Worm (Caenorhabditis elegans) whole organism, mixed stage, embryonic: ENCODE results near the gene unc-103.

Experiments used
- bed-3 ChIP-seq: fragments of 200-800 bp; sonication (Bioruptor generic); optimal IDR thresholded peaks from 3 replicates; lab custom pipeline; 2018; ENCODE audit warnings: mild to moderate bottlenecking, missing genetic modification characterization, moderate library complexity, missing compliant biosample characterization
- blmp-1 ChIP-seq: fragments of 150-350 bp; optimal IDR thresholded peaks from 2 replicates; lab custom pipeline; 2014; ENCODE audit warnings: missing biosample characterization, missing genetic modification characterization
- ceh-83 ChIP-seq: fragments of 200-800 bp; sonication (Bioruptor generic); optimal IDR thresholded peaks from 2 replicates; lab custom pipeline; 2018; ENCODE audit warnings: mild to moderate bottlenecking, missing genetic modification characterization, missing compliant biosample characterization
- ces-1 ChIP-seq: fragments of 150-350 bp; optimal IDR thresholded peaks from 2 replicates; lab custom pipeline; 2014; ENCODE audit warnings: missing biosample characterization, missing genetic modification reagents, missing genetic modification characterization
- cnd-1 ChIP-seq: fragments of 200-800 bp; sonication (Bioruptor generic); optimal IDR thresholded peaks from 2 replicates; lab custom pipeline; 2018; ENCODE audit warnings: mild to moderate bottlenecking, missing genetic modification characterization, missing compliant biosample characterization
- drap-1 ChIP-seq: fragments of 200-800 bp; sonication (Bioruptor generic); optimal IDR thresholded peaks from 3 replicates; lab custom pipeline; 2018; ENCODE audit warnings: mild to moderate bottlenecking, missing genetic modification characterization, missing compliant biosample characterization
- flh-1 ChIP-seq: fragments of 200-800 bp; sonication (Bioruptor generic); optimal IDR thresholded peaks from 2 replicates; lab custom pipeline; 2018; ENCODE audit warnings: mild to moderate bottlenecking, missing genetic modification characterization, moderate library complexity, missing compliant biosample characterization
- ham-2 ChIP-seq: fragments of 200-800 bp; sonication (Bioruptor generic); optimal IDR thresholded peaks from 2 replicates; lab custom pipeline; 2018; ENCODE audit warnings: mild to moderate bottlenecking, missing genetic modification characterization, missing compliant biosample characterization
- hlh-1 ChIP-seq: fragments of 150-350 bp; optimal IDR thresholded peaks from 2 replicates; lab custom pipeline; 2014; ENCODE audit warnings: missing biosample characterization, missing genetic modification reagents, missing genetic modification characterization
- lin-13 ChIP-seq: fragments of 150-350 bp; optimal IDR thresholded peaks from 2 replicates; lab custom pipeline; 2014; ENCODE audit warnings: missing biosample characterization, missing genetic modification characterization
- lin-32 ChIP-seq: fragments of 200-800 bp; sonication (Bioruptor generic); optimal IDR thresholded peaks from 2 replicates; lab custom pipeline; 2018; ENCODE audit warnings: mild to moderate bottlenecking, missing genetic modification characterization, missing compliant biosample characterization
- lsy-2 ChIP-seq: fragments of 150-350 bp; optimal IDR thresholded peaks from 2 replicates; lab custom pipeline; 2014; ENCODE audit warnings: missing biosample characterization, missing genetic modification characterization
- mab-5 ChIP-seq: fragments of 150-350 bp; optimal IDR thresholded peaks from 2 replicates; lab custom pipeline; 2014; ENCODE audit warnings: missing biosample characterization, missing genetic modification characterization
- mep-1 ChIP-seq: fragments of 150-350 bp; optimal IDR thresholded peaks from 2 replicates; lab custom pipeline; 2017; ENCODE audit warnings: missing biosample characterization, missing genetic modification reagents, missing genetic modification characterization, inconsistent platforms
- mls-2 ChIP-seq: sonication (generic microtip); optimal IDR thresholded peaks from 2 replicates; lab custom pipeline; 2016; ENCODE audit warnings: mild to moderate bottlenecking, missing genetic modification characterization, moderate library complexity, missing compliant biosample characterization
- nhr-12 ChIP-seq: fragments of 150-350 bp; optimal IDR thresholded peaks from 2 replicates; lab custom pipeline; 2014; ENCODE audit warnings: missing biosample characterization, missing genetic modification characterization
- nhr-2 ChIP-seq: fragments of 150-350 bp; optimal IDR thresholded peaks from 2 replicates; lab custom pipeline; 2014; ENCODE audit warnings: missing biosample characterization, missing genetic modification characterization
- nhr-28 ChIP-seq: fragments of 150-350 bp; optimal IDR thresholded peaks from 2 replicates; lab custom pipeline; 2014; ENCODE audit warnings: missing biosample characterization, missing genetic modification characterization
- tbx-8 ChIP-seq: fragments of 200-800 bp; sonication (Bioruptor generic); optimal IDR thresholded peaks from 2 replicates; lab custom pipeline; 2018; ENCODE audit warnings: mild to moderate bottlenecking, missing genetic modification characterization, moderate library complexity, missing compliant biosample characterization
- unc-120 ChIP-seq: sonication (generic microtip); optimal IDR thresholded peaks from 2 replicates; lab custom pipeline; 2017; ENCODE audit warnings: missing genetic modification characterization, missing compliant biosample characterization; ENCODE audit not compliant: poor library complexity, severe bottlenecking
- unc-39 ChIP-seq: fragments of 150-350 bp; optimal IDR thresholded peaks from 2 replicates; lab custom pipeline; 2014; ENCODE audit warnings: missing biosample characterization, missing genetic modification characterization
- unc-62 ChIP-seq: fragments of 150-350 bp; optimal IDR thresholded peaks from 2 replicates; lab custom pipeline; 2014; ENCODE audit warnings: missing biosample characterization, missing genetic modification reagents, missing genetic modification characterization
- zip-8 ChIP-seq: fragments of 150-350 bp; optimal IDR thresholded peaks from 2 replicates; lab custom pipeline; 2014; ENCODE audit warnings: missing biosample characterization, missing genetic modification characterization

unc-103 gene

DNA sequence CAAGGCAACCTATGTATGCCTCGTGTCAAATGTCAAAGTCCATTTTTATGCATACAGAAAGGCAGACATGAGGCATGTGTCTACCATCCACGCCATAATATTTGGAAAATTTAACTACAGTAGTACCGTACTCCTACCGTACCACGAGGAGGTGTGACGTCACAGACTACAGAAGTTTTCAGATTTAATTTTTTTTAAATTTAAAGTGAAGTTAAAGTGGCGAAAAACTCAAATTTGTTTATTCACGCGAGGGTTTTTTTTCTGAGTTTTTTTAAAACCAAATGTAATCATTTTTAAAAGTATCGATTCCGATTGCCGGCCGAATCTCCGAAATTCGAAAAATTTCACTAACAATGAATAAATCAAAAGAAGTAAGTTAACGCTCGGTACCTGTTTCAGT, 24.4 kb upstream of the unc-103 start, which contains the start of gene C03C10.2:
C03C10.2 (plus strand) TSS at position 301 of the 400 bp plus-strand sequence.
- TF ChIP-seq cnd-1 (tag; lab: Kevin White, UChicago), result no peak
- no peak for TF ChIP-seq unc-62 (GFP tag; lab: Kevin White, UChicago)
- TF ChIP-seq mep-1, result no peak

ce11 chrIII:4092020-4092419, 23.2 kb upstream of the unc-103 start, which contains the start of gene C03C10.5:
Gene C03C10.5 (minus strand): TSS chrIII:4092120.
- TF ChIP-seq lin-32 (GFP tag; lab: Kevin White, UChicago) (peak; percentile 75), ceh-83 (GFP tag; lab: Kevin White, UChicago) (no peak), lsy-2 (tag; lab: Kevin White, UChicago) (no peak), lin-13 (tag; lab: Kevin White, UChicago) (no peak), zip-8 (tag; lab: Kevin White, UChicago) (no peak), ces-1 (no peak)

DNA sequence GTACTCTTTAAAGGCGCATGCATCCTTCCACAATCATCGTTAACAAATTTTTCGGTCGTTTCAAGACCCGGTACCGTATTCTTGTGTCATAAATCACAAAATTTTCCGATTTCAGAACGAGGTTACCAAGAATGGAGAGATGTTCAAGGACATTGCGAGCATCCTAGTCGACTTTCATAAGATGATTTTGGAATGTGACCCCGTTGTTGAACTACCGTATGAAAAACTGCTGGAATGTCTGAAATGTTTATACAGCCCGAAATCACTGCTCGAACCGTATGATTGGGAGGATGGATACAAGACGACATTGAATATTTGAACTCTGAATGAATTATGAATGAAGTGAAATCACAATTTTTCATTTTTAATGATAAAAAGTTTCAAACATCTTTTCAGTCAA, 22.2 kb upstream of the unc-103 start:
- TF ChIP-seq unc-39 (tag; lab: Kevin White, UChicago) (no peak), blmp-1 (tag; lab: Kevin White, UChicago) (no peak), mls-2 (no peak), mep-1 (no peak), ces-1 (no peak)

- TF ChIP-seq hlh-1 (tag; lab: Kevin White, UChicago), result peak; percentile 3
- TF ChIP-seq ceh-83 (GFP tag; lab: Kevin White, UChicago), result no peak
Measured at ce11 chrIII:4094681-4095080, 20.5 kb upstream of the unc-103 start, which contains the start of gene rnr-2. Gene rnr-2 (minus strand): TSS chrIII:4094921.

DNA sequence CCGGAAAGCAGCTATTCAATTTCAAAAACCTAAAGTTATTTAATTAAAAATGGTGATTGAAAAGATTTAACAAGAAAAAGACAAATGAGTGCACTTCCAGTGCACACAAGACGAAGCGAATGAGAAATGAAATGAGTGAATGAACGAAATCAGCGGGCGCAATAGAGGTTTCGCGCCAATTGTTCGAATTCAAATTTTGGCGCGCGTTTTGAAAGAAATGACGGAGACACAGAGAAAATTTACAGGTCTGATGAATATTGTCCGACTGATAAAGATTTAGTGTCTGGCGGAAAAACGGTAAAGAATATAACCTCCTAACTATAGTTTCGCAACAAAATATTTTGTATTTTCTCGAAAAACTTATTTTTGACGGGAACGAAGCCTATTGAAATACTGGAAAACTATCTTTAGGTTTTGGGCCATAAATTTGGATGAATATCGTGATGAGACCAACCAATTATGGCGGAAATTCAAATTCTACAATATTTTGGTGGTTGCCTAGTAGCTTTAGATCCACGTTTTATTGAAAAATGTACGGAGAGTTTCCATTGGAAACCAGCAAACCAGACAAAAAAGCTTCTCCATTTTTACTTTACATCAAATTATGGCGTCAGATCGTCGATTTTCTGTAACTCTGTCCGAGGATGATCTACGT, 19.6 kb upstream of the unc-103 start, which contains the start of gene C03C10.7:
C03C10.7 (plus strand) TSS at position 605 of the 655 bp plus-strand sequence.
- TF ChIP-seq bed-3 (GFP tag; lab: Kevin White, UChicago), result no peak
- TF ChIP-seq drap-1 (GFP tag; lab: Kevin White, UChicago), result no peak
- TF ChIP-seq ham-2 (GFP tag; lab: Kevin White, UChicago), result no peak
- TF ChIP-seq nhr-28 (tag; lab: Kevin White, UChicago), result no peak
- TF ChIP-seq mab-5, result no peak

- TF ChIP-seq lin-13 (tag; lab: Kevin White, UChicago) (no peak), unc-62 (GFP tag; lab: Kevin White, UChicago) (no peak), mls-2 (no peak), nhr-2 (tag; lab: Kevin White, UChicago) (no peak), nhr-28 (tag; lab: Kevin White, UChicago) (no peak), unc-120 (tag; lab: Kevin White, UChicago) (no peak), flh-1 (GFP tag; lab: Kevin White, UChicago) (no peak), lin-32 (GFP tag; lab: Kevin White, UChicago) (no peak), tbx-8 (no peak)
Measured at ce11 chrIII:4096370-4096842, 18.8 kb upstream of the unc-103 start.

DNA sequence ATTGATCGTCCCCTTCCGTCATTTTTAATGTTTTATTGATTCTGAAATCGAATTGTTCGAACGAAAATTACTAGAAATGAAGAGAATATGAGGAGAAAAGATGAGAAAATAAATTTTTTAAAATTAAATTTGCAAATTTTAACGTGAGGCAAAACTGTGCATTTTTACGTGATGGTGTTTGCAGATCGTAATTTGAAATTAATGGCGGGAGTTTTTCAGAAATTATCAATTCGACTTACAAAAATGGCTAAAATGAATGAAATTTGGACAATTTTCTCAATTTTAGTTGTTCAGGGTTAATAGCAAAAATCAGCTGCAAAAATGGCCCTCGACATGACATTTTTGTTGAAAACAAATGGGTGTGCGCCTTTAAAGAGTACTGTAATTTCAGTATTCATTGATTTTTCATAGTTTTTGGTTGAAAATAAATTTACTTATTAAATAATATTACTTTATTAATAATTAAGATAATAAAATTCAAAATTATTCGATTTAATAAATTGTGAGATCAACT, 17.0 kb upstream of the unc-103 start, which contains the start of gene rei-1:
rei-1 (minus strand) TSS at position 84 of the 514 bp plus-strand sequence.
- no peak for TF ChIP-seq nhr-12 (tag; lab: Kevin White, UChicago)

ce11 chrIII:4098751-4099150, 16.4 kb upstream of the unc-103 start:
- TF ChIP-seq unc-120 (tag; lab: Kevin White, UChicago), result no peak
